Fruit fly (Drosophila melanogaster): ENCODE results near the gene Dnaaf5.

DNA sequence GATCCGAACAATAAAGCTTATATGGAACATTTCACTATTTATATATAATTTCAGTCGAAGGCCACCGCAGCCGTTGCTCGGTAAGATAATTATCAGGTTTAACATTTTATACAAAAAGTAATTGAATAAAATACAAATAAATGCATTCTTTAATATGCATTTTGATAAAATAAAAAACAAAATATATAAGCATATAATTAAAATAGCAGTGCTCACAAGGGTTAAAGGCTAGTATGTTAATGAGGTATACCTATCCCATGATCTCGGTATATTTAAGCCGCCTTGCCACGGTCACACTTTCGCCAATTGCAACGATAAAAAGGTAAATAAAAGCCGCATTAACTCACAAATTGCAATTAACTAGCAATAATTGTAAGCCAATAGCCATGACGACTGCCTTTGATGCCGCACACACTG is 52.8 kb downstream of the Dnaaf5 start, which contains the start of gene Polr2I:
- TF ChIP-seq CTCF (optimal IDR thresholded peaks at IDR 0.05) (no peak), CG8478 (optimal IDR thresholded peaks at IDR 0.05) (no peak)
